Fruit fly (Drosophila melanogaster): ENCODE results near the gene Dysb.

DNA sequence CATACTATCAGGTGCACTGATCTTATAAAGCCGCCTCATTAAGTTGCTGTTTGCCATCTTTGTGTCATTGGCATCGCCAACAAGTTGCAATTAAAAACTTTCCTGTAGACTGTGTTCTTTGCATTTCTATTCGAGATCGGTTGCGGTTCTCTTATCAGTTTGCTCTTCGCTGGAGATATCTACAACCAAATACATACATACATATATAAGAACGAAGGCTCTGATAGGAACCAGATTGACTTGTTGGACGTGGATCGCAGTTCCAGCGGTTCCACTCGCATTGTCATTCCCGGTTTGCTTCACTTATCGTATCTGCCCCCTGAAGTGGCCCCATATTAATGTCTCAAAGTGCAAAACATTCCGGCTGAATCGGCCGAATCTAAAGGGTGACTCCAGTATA, 42.7 kb upstream of the Dysb start:
- TF ChIP-seq tj (GFP tag; optimal IDR thresholded peaks at IDR 0.05) (no peak), CG11617 (GFP tag; optimal IDR thresholded peaks at IDR 0.05) (no peak), CG7101 (tag; optimal IDR thresholded peaks at IDR 0.05) (no peak), Hr96 (GFP tag; optimal IDR thresholded peaks at IDR 0.05) (no peak), CG12768 (GFP tag; optimal IDR thresholded peaks at IDR 0.05) (no peak)

Measured in whole organism, adult.